Fruit fly (Drosophila melanogaster) whole organism, pupa: Measurements from ENCODE around the gene Muc14A.

Experiments
- CG4496 ChIP-seq: fragments of 200-800 bp; sonication (Bioruptor generic); IDR thresholded peaks from 3 replicates; pipeline ENCODE4 v1.3.6; 2022; ENCODE audit warnings: missing biosample characterization, missing genetic modification characterization
- CG9948 ChIP-seq: fragments of 200-800 bp; sonication (Bioruptor generic); optimal IDR thresholded peaks from 2 replicates; lab custom pipeline; 2018; ENCODE audit warnings: missing biosample characterization, mild to moderate bottlenecking, missing genetic modification characterization, moderate library complexity
- fd96Ca ChIP-seq: fragments of 200-800 bp; sonication (Bioruptor generic); IDR thresholded peaks from 3 replicates; pipeline ENCODE4 v1.3.6; 2022; ENCODE audit warnings: missing biosample characterization, missing genetic modification characterization

The Muc14A gene

dm6 chrX:16105715-16106114 is 96.8 kb downstream of the Muc14A start:
- TF ChIP-seq fd96Ca (GFP tag; lab: Robert Waterston, UW) (no peak), CG4496 (GFP tag; lab: Robert Waterston, UW) (0 out of 3 replicates have a peak, but pooled peaks have one; percentile 32), CG9948 (no peak)
